Fruit fly (Drosophila melanogaster): ENCODE measurements around the gene CG42507.

Gene CG42507

DNA sequence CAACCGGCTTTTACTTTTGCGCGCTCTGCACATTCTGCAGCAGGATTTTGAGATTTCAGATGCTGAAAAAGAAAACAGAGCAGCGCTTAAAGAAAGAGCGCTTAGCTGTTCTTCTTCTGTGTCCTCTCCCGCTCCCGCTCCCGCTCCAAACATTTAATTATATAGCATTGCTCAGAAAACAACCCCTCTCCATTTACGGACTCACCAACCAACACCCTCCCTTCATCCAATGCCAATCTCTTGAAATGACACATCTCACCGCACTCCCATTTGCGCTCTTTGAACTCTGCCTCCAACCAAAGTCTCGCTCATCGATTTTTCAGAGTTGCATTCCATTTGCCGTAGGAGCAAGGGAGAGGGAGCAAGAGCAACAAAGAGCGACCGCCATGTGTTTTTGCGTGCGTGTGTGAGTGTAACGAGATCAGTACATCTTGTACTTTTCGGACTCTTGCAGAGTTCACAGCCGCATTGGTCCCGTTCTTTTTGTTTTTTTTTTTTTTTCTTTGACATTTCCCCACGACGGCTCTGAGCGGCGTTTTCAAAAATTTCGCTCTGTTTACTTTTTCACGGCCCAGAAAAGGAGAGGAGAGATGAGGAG is 2.6 kb downstream of the CG42507 start (continued):
- TF ChIP-seq z (GFP tag; IDR thresholded peaks at IDR 0.05) (peak; percentile 71; the same call in 2 of the 3 replicates), D19B (GFP tag; optimal IDR thresholded peaks at IDR 0.05) (no peak), lov (optimal IDR thresholded peaks at IDR 0.05) (no peak), lov (GFP tag; IDR thresholded peaks at IDR 0.05) (no peak), scrt (GFP tag; optimal IDR thresholded peaks at IDR 0.05) (peak; percentile 61), jumu (GFP tag; optimal IDR thresholded peaks at IDR 0.05) (no peak), CG11695 (GFP tag; IDR thresholded peaks at IDR 0.05) (peak; percentile 15; the same call in 1 of the 3 replicates), CG34224 (GFP tag; IDR thresholded peaks at IDR 0.05; ENCODE audit: partially characterized antibody) (0 out of 3 replicates have a peak, but pooled peaks have one; percentile 39), Asciz (GFP tag; optimal IDR thresholded peaks at IDR 0.05) (no peak), CG17912 (GFP tag; optimal IDR thresholded peaks at IDR 0.05) (no peak), luna (GFP tag; optimal IDR thresholded peaks at IDR 0.05) (no peak), Eip74EF (GFP tag; optimal IDR thresholded peaks at IDR 0.05) (no peak), CG4404 (GFP tag; IDR thresholded peaks at IDR 0.05) (no peak), D (optimal IDR thresholded peaks at IDR 0.05) (peak; percentile 69), D (GFP tag; optimal IDR thresholded peaks at IDR 0.05) (no peak), sob (GFP tag; IDR thresholded peaks at IDR 0.05) (no peak), Hr51 (GFP tag; optimal IDR thresholded peaks at IDR 0.05) (no peak), stwl (tag; optimal IDR thresholded peaks at IDR 0.05) (no peak), CG7963 (GFP tag; IDR thresholded peaks at IDR 0.05; ENCODE audit: partially characterized antibody) (no peak), CG8359 (GFP tag; optimal IDR thresholded peaks at IDR 0.05; ENCODE audit: borderline replicate concordance) (no peak), trem (tag; optimal IDR thresholded peaks at IDR 0.05) (no peak), Ada2b (GFP tag; IDR thresholded peaks at IDR 0.05) (no peak), Poxn (GFP tag; IDR thresholded peaks at IDR 0.05) (no peak), Adf1 (GFP tag; IDR thresholded peaks at IDR 0.05) (peak; percentile 59; the same call in 1 of the 2 replicates), pum (GFP tag; optimal IDR thresholded peaks at IDR 0.05) (no peak), Doc3 (GFP tag; IDR thresholded peaks at IDR 0.05; ENCODE audit: partially characterized antibody) (0 out of 3 replicates have a peak, but pooled peaks have one; percentile 46), Dll (GFP tag; IDR thresholded peaks at IDR 0.05; ENCODE audit: partially characterized antibody) (peak; percentile 61), CG4328 (GFP tag; optimal IDR thresholded peaks at IDR 0.05) (no peak), CG13424 (tag; optimal IDR thresholded peaks at IDR 0.05) (no peak), sqz (GFP tag; optimal IDR thresholded peaks at IDR 0.05) (peak; percentile 74), corto (GFP tag; optimal IDR thresholded peaks at IDR 0.05) (peak; percentile 24), ato (GFP tag; IDR thresholded peaks at IDR 0.05; ENCODE audit: partially characterized antibody) (no peak), Drgx (GFP tag; IDR thresholded peaks at IDR 0.05) (peak; percentile 33; the same call in 1 of the 2 replicates), hkb (optimal IDR thresholded peaks at IDR 0.05) (no peak), hkb (GFP tag; IDR thresholded peaks at IDR 0.05) (no peak; the same call in 1 of the 2 replicates), D19A (tag; optimal IDR thresholded peaks at IDR 0.05) (no peak), dysf (GFP tag; IDR thresholded peaks at IDR 0.05) (no peak), pros (GFP tag; optimal IDR thresholded peaks at IDR 0.05) (peak; percentile 100), mld (GFP tag; IDR thresholded peaks at IDR 0.05; ENCODE audit: partially characterized antibody) (no peak), ro (GFP tag; IDR thresholded peaks at IDR 0.05) (no peak), pfk (GFP tag; optimal IDR thresholded peaks at IDR 0.05) (no peak), CG31441 (GFP tag; IDR thresholded peaks at IDR 0.05) (no peak), CG10267 (tag; optimal IDR thresholded peaks at IDR 0.05) (no peak), H15 (GFP tag; IDR thresholded peaks at IDR 0.05) (no peak), CG12155 (GFP tag; optimal IDR thresholded peaks at IDR 0.05) (no peak), Atf-2 (GFP tag; optimal IDR thresholded peaks at IDR 0.05) (no peak), CG3281 (GFP tag; optimal IDR thresholded peaks at IDR 0.05) (no peak), ara (GFP tag; IDR thresholded peaks at IDR 0.05) (no peak), org-1 (GFP tag; optimal IDR thresholded peaks at IDR 0.05) (no peak), fd3F (GFP tag; optimal IDR thresholded peaks at IDR 0.05) (no peak)
